Fruit fly (Drosophila melanogaster) whole organism, embryonic: ENCODE data around the gene CG2147.

ENCODE experiments used
- Ada2b ChIP-seq: fragments of 200-800 bp; sonication (Bioruptor generic); IDR thresholded peaks from 2 replicates; pipeline ENCODE4 v1.3.6; 2022; ENCODE audit warnings: missing biosample characterization, missing genetic modification characterization
- Atf6 ChIP-seq: fragments of 200-800 bp; sonication (Bioruptor generic); IDR thresholded peaks from 2 replicates; pipeline ENCODE4 v1.3.6; 2022; ENCODE audit warnings: missing biosample characterization, missing genetic modification characterization
- Blimp-1 ChIP-seq: fragments of 200-800 bp; sonication (Bioruptor generic); optimal IDR thresholded peaks from 3 replicates; lab custom pipeline; 2018; ENCODE audit warnings: missing biosample characterization, missing genetic modification characterization, mild to moderate bottlenecking, moderate library complexity, missing genetic modification reagents
- CG12104 ChIP-seq: fragments of 200-800 bp; sonication (Bioruptor generic); optimal IDR thresholded peaks from 3 replicates; lab custom pipeline; 2016; ENCODE audit warnings: missing biosample characterization, missing genetic modification characterization
- CG12155 ChIP-seq: fragments of 200-800 bp; sonication (Bioruptor generic); optimal IDR thresholded peaks from 3 replicates; lab custom pipeline; 2016; ENCODE audit warnings: missing biosample characterization, missing genetic modification characterization
- CG1529 ChIP-seq: fragments of 200-800 bp; sonication (Bioruptor generic); optimal IDR thresholded peaks from 3 replicates; lab custom pipeline; 2018; ENCODE audit warnings: missing biosample characterization, missing genetic modification characterization
- CG1603 ChIP-seq: fragments of 200-800 bp; sonication (Bioruptor generic); optimal IDR thresholded peaks from 2 replicates; lab custom pipeline; 2019; ENCODE audit warnings: missing biosample characterization, mild to moderate bottlenecking, missing genetic modification characterization, moderate library complexity
- CG17359 ChIP-seq: fragments of 200-800 bp; sonication (Bioruptor generic); optimal IDR thresholded peaks from 3 replicates; lab custom pipeline; 2018; ENCODE audit warnings: missing biosample characterization, mild to moderate bottlenecking, missing genetic modification characterization, moderate library complexity
- CG17361 ChIP-seq: fragments of 200-800 bp; sonication (Bioruptor generic); IDR thresholded peaks from 3 replicates; pipeline ENCODE4 v1.3.6; 2022; ENCODE audit warnings: missing biosample characterization, missing genetic modification characterization
- CG17612 ChIP-seq: fragments of 200-800 bp; sonication (Bioruptor generic); IDR thresholded peaks from 2 replicates; pipeline ENCODE4 v1.3.6; 2022; ENCODE audit warnings: missing biosample characterization, missing genetic modification characterization
- CG18599 ChIP-seq: fragments of 200-800 bp; sonication (Bioruptor generic); optimal IDR thresholded peaks from 3 replicates; lab custom pipeline; 2017; ENCODE audit warnings: missing biosample characterization, missing genetic modification characterization, mild to moderate bottlenecking, moderate library complexity, missing genetic modification reagents
- CG32532 ChIP-seq: fragments of 200-800 bp; sonication (Bioruptor generic); IDR thresholded peaks from 2 replicates; pipeline ENCODE4 v1.3.6; 2022; ENCODE audit warnings: missing biosample characterization, missing genetic modification characterization
- CG4360 ChIP-seq: fragments of 200-800 bp; sonication (Bioruptor generic); IDR thresholded peaks from 2 replicates; pipeline ENCODE4 v1.3.6; 2022; ENCODE audit warnings: missing biosample characterization, missing genetic modification characterization
- CG4730 ChIP-seq: fragments of 200-800 bp; sonication (Bioruptor generic); IDR thresholded peaks from 2 replicates; pipeline ENCODE4 v1.3.6; 2022; ENCODE audit warnings: missing biosample characterization, missing genetic modification characterization
- Dad ChIP-seq: fragments of 200-800 bp; sonication (Bioruptor generic); optimal IDR thresholded peaks from 3 replicates; lab custom pipeline; 2016; ENCODE audit warnings: missing biosample characterization, missing genetic modification characterization
- Dek ChIP-seq: fragments of 200-800 bp; sonication (Bioruptor generic); optimal IDR thresholded peaks from 3 replicates; lab custom pipeline; 2019; ENCODE audit warnings: missing biosample characterization, mild to moderate bottlenecking, missing genetic modification characterization, moderate library complexity
- Drgx ChIP-seq: fragments of 200-800 bp; sonication (Bioruptor generic); IDR thresholded peaks from 2 replicates; pipeline ENCODE4 v1.3.6; 2022; ENCODE audit warnings: missing biosample characterization, missing genetic modification characterization
- Elba2 ChIP-seq: fragments of 200-800 bp; sonication (Bioruptor generic); optimal IDR thresholded peaks from 3 replicates; lab custom pipeline; 2016; ENCODE audit warnings: missing biosample characterization, missing genetic modification characterization
- HLH3B ChIP-seq: fragments of 200-800 bp; sonication (Bioruptor generic); IDR thresholded peaks from 2 replicates; pipeline ENCODE4 v1.3.6; 2022; ENCODE audit warnings: missing biosample characterization, missing genetic modification characterization
- Lpt ChIP-seq: fragments of >200 bp; optimal IDR thresholded peaks from 2 replicates; lab custom pipeline; 2018; ENCODE audit warnings: missing biosample characterization, missing genetic modification characterization
- Med ChIP-seq: fragments of 200-800 bp; sonication (Bioruptor generic); peaks from one replicate; lab custom pipeline; 2016; ENCODE audit warnings: missing biosample characterization, missing genetic modification characterization, mild to moderate bottlenecking, inconsistent platforms, moderate library complexity
- NC2α ChIP-seq: fragments of 200-800 bp; sonication (Bioruptor generic); optimal IDR thresholded peaks from 2 replicates; lab custom pipeline; 2016; ENCODE audit warnings: missing biosample characterization, missing genetic modification characterization
- Ptx1 ChIP-seq: fragments of 200-800 bp; sonication (Bioruptor generic); IDR thresholded peaks from 2 replicates; pipeline ENCODE4 v1.3.6; 2022; ENCODE audit warnings: missing biosample characterization, missing genetic modification characterization
- amos ChIP-seq: fragments of 200-800 bp; sonication (Bioruptor generic); IDR thresholded peaks from 2 replicates; pipeline ENCODE4 v1.3.6; 2022; ENCODE audit warnings: missing biosample characterization, missing genetic modification characterization; ENCODE audit not compliant: partially characterized antibody
- ara ChIP-seq: fragments of 200-800 bp; sonication (Bioruptor generic); IDR thresholded peaks from 2 replicates; pipeline ENCODE4 v1.3.6; 2022; ENCODE audit warnings: missing biosample characterization, missing genetic modification characterization
- da ChIP-seq: fragments of 200-800 bp; sonication (Bioruptor generic); optimal IDR thresholded peaks from 2 replicates; lab custom pipeline; 2016; ENCODE audit warnings: missing biosample characterization, missing genetic modification characterization
- dmrt99B ChIP-seq: fragments of 200-800 bp; sonication (Bioruptor generic); optimal IDR thresholded peaks from 2 replicates; lab custom pipeline; 2018; ENCODE audit warnings: missing biosample characterization, mild to moderate bottlenecking, missing genetic modification characterization, moderate library complexity
- esg ChIP-seq: fragments of 200-800 bp; sonication (Bioruptor generic); conservative IDR thresholded peaks from 2 replicates; pipeline ENCODE4 v1.3.6; 2022; ENCODE audit warnings: missing biosample characterization, missing genetic modification characterization
- gem ChIP-seq: fragments of 200-800 bp; sonication (Bioruptor generic); optimal IDR thresholded peaks from 2 replicates; lab custom pipeline; 2019; ENCODE audit warnings: missing biosample characterization, mild to moderate bottlenecking, missing genetic modification characterization, moderate library complexity
- hkb ChIP-seq, 2 experiments: fragments of 200-800 bp in 1 of 2; fragments of >200 bp in 1 of 2; sonication (Bioruptor generic) in 1 of 2; IDR thresholded peaks in 1 of 2; optimal IDR thresholded peaks in 1 of 2; 2 replicates each; pipeline versions ENCODE4 v1.3.6 to Lab custom; 2017 to 2022; ENCODE audit warnings: missing biosample characterization in 1 of 2, missing genetic modification characterization in 1 of 2
- ken ChIP-seq: fragments of 200-800 bp; sonication (Bioruptor generic); IDR thresholded peaks from 3 replicates; pipeline ENCODE4 v1.3.6; 2022; ENCODE audit warnings: missing biosample characterization, missing genetic modification characterization
- maf-S ChIP-seq: fragments of 200-800 bp; sonication (Bioruptor generic); optimal IDR thresholded peaks from 2 replicates; lab custom pipeline; 2016; ENCODE audit warnings: missing biosample characterization, missing genetic modification characterization
- oc ChIP-seq: fragments of 200-800 bp; sonication (Bioruptor generic); optimal IDR thresholded peaks from 2 replicates; lab custom pipeline; 2018; ENCODE audit warnings: missing biosample characterization, mild to moderate bottlenecking, missing genetic modification characterization, moderate library complexity
- phol ChIP-seq: fragments of 200-800 bp; sonication (Bioruptor generic); optimal IDR thresholded peaks from 3 replicates; lab custom pipeline; 2018; ENCODE audit warnings: missing biosample characterization, mild to moderate bottlenecking, missing genetic modification characterization, moderate library complexity
- ro ChIP-seq: fragments of 200-800 bp; sonication (Bioruptor generic); IDR thresholded peaks from 2 replicates; pipeline ENCODE4 v1.3.6; 2022; ENCODE audit warnings: missing biosample characterization, missing genetic modification characterization
- row ChIP-seq: fragments of 200-800 bp; sonication (Bioruptor generic); IDR thresholded peaks from 3 replicates; pipeline ENCODE4 v1.3.6; 2022; ENCODE audit warnings: missing biosample characterization, missing genetic modification characterization
- sisA ChIP-seq: fragments of 200-800 bp; sonication (Bioruptor generic); IDR thresholded peaks from 2 replicates; pipeline ENCODE4 v1.3.6; 2022; ENCODE audit warnings: missing biosample characterization, missing genetic modification characterization
- slp2 ChIP-seq: fragments of 200-800 bp; sonication (Bioruptor generic); optimal IDR thresholded peaks from 2 replicates; lab custom pipeline; 2016; ENCODE audit warnings: missing biosample characterization, missing genetic modification characterization
- stc ChIP-seq: fragments of 200-800 bp; sonication (Bioruptor generic); IDR thresholded peaks from 2 replicates; pipeline ENCODE4 v1.3.6; 2022; ENCODE audit warnings: missing biosample characterization, missing genetic modification characterization
- tna ChIP-seq: fragments of 200-800 bp; sonication (Bioruptor generic); IDR thresholded peaks from 2 replicates; pipeline ENCODE4 v1.3.6; 2022; ENCODE audit warnings: missing biosample characterization, missing genetic modification characterization; ENCODE audit not compliant: partially characterized antibody
- unpg ChIP-seq: fragments of 200-800 bp; sonication (Bioruptor generic); optimal IDR thresholded peaks from 3 replicates; lab custom pipeline; 2018; ENCODE audit warnings: missing biosample characterization, mild to moderate bottlenecking, missing genetic modification characterization, moderate library complexity
- zfh1 ChIP-seq: fragments of 200-800 bp; sonication (Bioruptor generic); IDR thresholded peaks from 3 replicates; pipeline ENCODE4 v1.3.6; 2022; ENCODE audit warnings: missing biosample characterization, missing genetic modification characterization

CG2147 gene

dm6 chrX:8254739-8255326 lies 14.3 kb downstream of the CG2147 start (continued):
- TF ChIP-seq sisA (GFP tag; lab: Robert Waterston, UW) (peak; percentile 62), esg (GFP tag; lab: Robert Waterston, UW) (peak; percentile 18; the same call in 1 of the 2 replicates), CG4730 (no peak), CG4360 (0 out of 2 replicates have a peak, but pooled peaks have one; percentile 6), CG17359 (tag; lab: Kevin White, UChicago) (peak; percentile 30), Med (GFP tag; lab: Kevin White, UChicago) (peak; percentile 30), CG17612 (no peak), unpg (peak; percentile 8), slp2 (no peak), CG12104 (GFP tag; lab: Kevin White, UChicago) (no peak), phol (tag; lab: Kevin White, UChicago) (peak; percentile 6), tna (GFP tag; lab: Robert Waterston, UW) (no peak), stc (GFP tag; lab: Robert Waterston, UW) (peak; percentile 59), CG32532 (no peak), Blimp-1 (GFP tag; lab: Kevin White, UChicago) (peak; percentile 77), NC2α (GFP tag; lab: Kevin White, UChicago) (no peak), ara (GFP tag; lab: Robert Waterston, UW) (0 out of 2 replicates have a peak, but pooled peaks have one; percentile 27), gem (tag; lab: Kevin White, UChicago) (peak; percentile 46), Dek (tag; lab: Kevin White, UChicago) (no peak), Ptx1 (GFP tag; lab: Robert Waterston, UW) (peak; percentile 51), CG17361 (GFP tag; lab: Robert Waterston, UW) (0 out of 3 replicates have a peak, but pooled peaks have one; percentile 14), zfh1 (GFP tag; lab: Robert Waterston, UW) (peak; percentile 68; the same call in 2 of the 3 replicates), ro (GFP tag; lab: Robert Waterston, UW) (no peak), Drgx (GFP tag; lab: Robert Waterston, UW) (peak; percentile 57; the same call in 1 of the 2 replicates), HLH3B (GFP tag; lab: Robert Waterston, UW) (peak; percentile 41; the same call in 1 of the 2 replicates), Ada2b (GFP tag; lab: Robert Waterston, UW) (0 out of 2 replicates have a peak, but pooled peaks have one; percentile 17), maf-S (GFP tag; lab: Kevin White, UChicago) (no peak), dmrt99B (tag; lab: Kevin White, UChicago) (peak; percentile 48), Atf6 (GFP tag; lab: Robert Waterston, UW) (no peak), CG1603 (peak; percentile 14), Lpt (GFP tag; lab: Kevin White, UChicago) (no peak), CG12155 (no peak), hkb (optimal IDR thresholded peaks at IDR 0.05; lab: Kevin White, UChicago) (no peak), hkb (GFP tag; IDR thresholded peaks at IDR 0.05; lab: Robert Waterston, UW) (peak; percentile 42; the same call in 1 of the 2 replicates)

- TF ChIP-seq Elba2 (GFP tag; lab: Kevin White, UChicago) (no peak), Drgx (GFP tag; lab: Robert Waterston, UW) (peak; percentile 46; the same call in 1 of the 2 replicates), da (GFP tag; lab: Kevin White, UChicago) (no peak), amos (no peak), oc (tag; lab: Kevin White, UChicago) (peak; percentile 24), Blimp-1 (GFP tag; lab: Kevin White, UChicago) (peak; percentile 79), CG1529 (GFP tag; lab: Kevin White, UChicago) (no peak), row (GFP tag; lab: Robert Waterston, UW) (0 out of 3 replicates have a peak, but pooled peaks have one; percentile 6), Dad (GFP tag; lab: Kevin White, UChicago) (no peak), CG18599 (GFP tag; lab: Kevin White, UChicago) (no peak), ken (GFP tag; lab: Robert Waterston, UW) (no peak)
Measured at dm6 chrX:8258281-8258802, 17.9 kb downstream of the CG2147 start.
